Worm (Caenorhabditis elegans): ENCODE measurements around the gene slcf-1.

The slcf-1 gene

DNA sequence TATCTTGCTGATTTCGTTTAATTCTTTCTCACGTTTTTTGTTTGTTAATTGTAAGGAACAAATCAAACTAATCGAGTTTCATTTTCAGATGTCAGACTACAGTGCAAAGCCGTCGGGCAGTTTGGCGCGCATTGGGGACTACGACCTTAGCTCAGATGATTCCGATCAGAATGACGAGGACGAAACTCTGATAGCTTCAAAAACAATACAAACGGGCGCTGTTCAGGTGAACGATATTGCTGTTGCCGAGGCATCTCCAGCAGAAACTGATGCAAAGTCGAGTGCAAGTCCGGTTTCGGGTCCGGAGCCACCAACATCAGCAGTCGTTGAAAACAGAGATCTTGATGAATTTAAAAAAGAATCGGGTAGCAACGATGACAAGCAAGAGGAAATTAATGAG, 40.1 kb downstream of the slcf-1 start, which contains the start of gene bet-2:
TSS of gene bet-2 (plus strand) at position 89 of the 400 bp plus-strand sequence.
- TF ChIP-seq cnd-1 (tag; optimal IDR thresholded peaks at IDR 0.05): no peak
- no peak for TF ChIP-seq lin-32 (GFP tag; optimal IDR thresholded peaks at IDR 0.05)
- TF ChIP-seq unc-62 (GFP tag; optimal IDR thresholded peaks at IDR 0.05): no peak
- TF ChIP-seq zip-8 (tag; optimal IDR thresholded peaks at IDR 0.05): no peak
- no peak for TF ChIP-seq ceh-39 (tag; optimal IDR thresholded peaks at IDR 0.05)
- TF ChIP-seq nhr-28 (tag; optimal IDR thresholded peaks at IDR 0.05): no peak
- TF ChIP-seq bed-3 (GFP tag; optimal IDR thresholded peaks at IDR 0.05): no peak
- no peak for TF ChIP-seq nhr-237 (tag; optimal IDR thresholded peaks at IDR 0.05)
- no peak for TF ChIP-seq ces-1 (GFP tag; optimal IDR thresholded peaks at IDR 0.05)
- no peak for TF ChIP-seq lin-13 (tag; optimal IDR thresholded peaks at IDR 0.05)
- TF ChIP-seq mab-5 (tag; optimal IDR thresholded peaks at IDR 0.05): no peak
- no peak for TF ChIP-seq hlh-1 (tag; optimal IDR thresholded peaks at IDR 0.05)
- no peak for TF ChIP-seq nhr-2 (tag; optimal IDR thresholded peaks at IDR 0.05)
- TF ChIP-seq nhr-12 (tag; optimal IDR thresholded peaks at IDR 0.05): no peak
- TF ChIP-seq snpc-4 (tag; optimal IDR thresholded peaks at IDR 0.05): no peak
- no peak for TF ChIP-seq sptf-1 (tag; optimal IDR thresholded peaks at IDR 0.05)
- no peak for TF ChIP-seq tbx-8 (GFP tag; optimal IDR thresholded peaks at IDR 0.05)
- no peak for TF ChIP-seq sem-2 (GFP tag; optimal IDR thresholded peaks at IDR 0.05)
- no peak for TF ChIP-seq ceh-43 (GFP tag; optimal IDR thresholded peaks at IDR 0.05)
- TF ChIP-seq mep-1 (tag; optimal IDR thresholded peaks at IDR 0.05): no peak

ce11 chrX:10576410-10576809, 47.3 kb downstream of the slcf-1 start:
- peak; percentile 47 for TF ChIP-seq elt-3 (tag; optimal IDR thresholded peaks at IDR 0.05)
- TF ChIP-seq ztf-11 (tag; optimal IDR thresholded peaks at IDR 0.05): no peak
- TF ChIP-seq nhr-28 (tag; optimal IDR thresholded peaks at IDR 0.05): no peak
- no peak for TF ChIP-seq ceh-43 (GFP tag; optimal IDR thresholded peaks at IDR 0.05)
- TF ChIP-seq ceh-39 (tag; optimal IDR thresholded peaks at IDR 0.05): no peak
- no peak for TF ChIP-seq bed-3 (GFP tag; optimal IDR thresholded peaks at IDR 0.05)
- TF ChIP-seq ces-1 (GFP tag; optimal IDR thresholded peaks at IDR 0.05): peak; percentile 19
- no peak for TF ChIP-seq blmp-1 (tag; optimal IDR thresholded peaks at IDR 0.05)
- peak; percentile 21 for TF ChIP-seq mep-1 (tag; optimal IDR thresholded peaks at IDR 0.05)
- TF ChIP-seq sptf-1 (tag; optimal IDR thresholded peaks at IDR 0.05): no peak
- TF ChIP-seq lsy-2 (tag; optimal IDR thresholded peaks at IDR 0.05): no peak
- no peak for TF ChIP-seq ham-2 (GFP tag; optimal IDR thresholded peaks at IDR 0.05)
- TF ChIP-seq snpc-4 (tag; optimal IDR thresholded peaks at IDR 0.05): no peak
- TF ChIP-seq nhr-2 (tag; optimal IDR thresholded peaks at IDR 0.05): no peak
- no peak for TF ChIP-seq tbx-8 (GFP tag; optimal IDR thresholded peaks at IDR 0.05)
- no peak for TF ChIP-seq zip-8 (tag; optimal IDR thresholded peaks at IDR 0.05)
- TF ChIP-seq pha-4 (tag; optimal IDR thresholded peaks at IDR 0.05): peak; percentile 64
- TF ChIP-seq flh-1 (GFP tag; optimal IDR thresholded peaks at IDR 0.05): no peak
- TF ChIP-seq nhr-237 (tag; optimal IDR thresholded peaks at IDR 0.05): peak; percentile 82
- TF ChIP-seq sem-2 (GFP tag; optimal IDR thresholded peaks at IDR 0.05): no peak
- TF ChIP-seq mls-2 (tag; optimal IDR thresholded peaks at IDR 0.05): no peak
- no peak for TF ChIP-seq nhr-76 (tag; optimal IDR thresholded peaks at IDR 0.05)
- no peak for TF ChIP-seq nhr-12 (tag; optimal IDR thresholded peaks at IDR 0.05)
- no peak for TF ChIP-seq unc-120 (tag; optimal IDR thresholded peaks at IDR 0.05; ENCODE audit: poor library complexity, severe bottlenecking)
- TF ChIP-seq mab-5 (tag; optimal IDR thresholded peaks at IDR 0.05): no peak
- no peak for TF ChIP-seq elt-1 (tag; optimal IDR thresholded peaks at IDR 0.05; ENCODE audit: borderline replicate concordance, insufficient read depth)
- no peak for TF ChIP-seq ceh-83 (GFP tag; optimal IDR thresholded peaks at IDR 0.05)
- TF ChIP-seq hlh-1 (tag; optimal IDR thresholded peaks at IDR 0.05): no peak
- no peak for TF ChIP-seq M03D4.4 (tag; optimal IDR thresholded peaks at IDR 0.05)
- no peak for TF ChIP-seq drap-1 (GFP tag; optimal IDR thresholded peaks at IDR 0.05)
- TF ChIP-seq cnd-1 (tag; optimal IDR thresholded peaks at IDR 0.05): no peak
- no peak for TF ChIP-seq lin-32 (GFP tag; optimal IDR thresholded peaks at IDR 0.05)
- no peak for TF ChIP-seq lin-13 (tag; optimal IDR thresholded peaks at IDR 0.05)
- TF ChIP-seq unc-62 (GFP tag; optimal IDR thresholded peaks at IDR 0.05): peak; percentile 2
- TF ChIP-seq unc-39 (tag; optimal IDR thresholded peaks at IDR 0.05): no peak

ce11 chrX:10576872-10577271, 47.8 kb downstream of the slcf-1 start, which contains the start of gene nhx-5:
nhx-5 (plus strand) TSS chrX:10576953.
- TF ChIP-seq ces-1 (GFP tag; optimal IDR thresholded peaks at IDR 0.05): peak; percentile 51
- TF ChIP-seq hlh-1 (tag; optimal IDR thresholded peaks at IDR 0.05): no peak
- no peak for TF ChIP-seq zip-8 (tag; optimal IDR thresholded peaks at IDR 0.05)
